Fruit fly (Drosophila melanogaster): ENCODE results near the gene CG33688.

Gene CG33688

DNA sequence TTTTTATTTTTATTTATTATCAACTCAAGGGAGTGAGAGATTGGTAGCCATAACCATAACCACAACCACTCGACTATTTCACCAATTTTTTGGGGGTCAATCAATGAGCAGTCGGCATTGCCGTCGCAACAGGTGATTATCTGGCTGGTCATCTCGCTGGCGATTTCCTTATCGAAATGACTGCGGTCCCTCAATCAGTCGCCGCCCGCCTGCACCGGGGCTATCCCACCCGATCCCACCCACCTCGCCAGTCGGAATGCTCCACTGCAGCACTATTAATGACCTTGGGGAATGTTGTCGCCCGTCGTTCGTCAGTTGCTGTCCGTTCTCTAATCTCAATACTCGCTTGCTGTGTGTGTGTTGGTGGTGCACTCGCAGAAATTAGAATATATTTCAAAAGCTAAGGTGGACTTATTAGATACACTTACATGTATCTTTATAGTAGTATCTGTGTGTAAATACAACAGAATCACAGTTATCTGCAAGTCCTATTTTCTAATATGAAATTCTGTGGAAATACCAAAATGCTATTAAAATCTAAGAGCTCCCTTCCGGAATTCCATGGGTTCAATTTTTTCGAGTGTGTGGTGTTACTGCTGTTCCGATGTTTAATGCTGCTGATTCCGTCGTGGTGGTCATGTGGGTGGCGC, 38.5 kb upstream of the CG33688 start (continued):
- no peak for TF ChIP-seq sc (optimal IDR thresholded peaks at IDR 0.05)
- TF ChIP-seq sc (GFP tag; optimal IDR thresholded peaks at IDR 0.05): peak; percentile 39
- TF ChIP-seq Ravus (GFP tag; IDR thresholded peaks at IDR 0.05): no peak
- no peak for TF ChIP-seq Hr78 (GFP tag; optimal IDR thresholded peaks at IDR 0.05)
- no peak for TF ChIP-seq vfl (GFP tag; optimal IDR thresholded peaks at IDR 0.05)
- no peak for TF ChIP-seq slou (GFP tag; optimal IDR thresholded peaks at IDR 0.05)
- no peak for TF ChIP-seq hkb (optimal IDR thresholded peaks at IDR 0.05)
- TF ChIP-seq hkb (GFP tag; IDR thresholded peaks at IDR 0.05): peak; percentile 38; the same call in 1 of the 2 replicates
- TF ChIP-seq salm (tag; optimal IDR thresholded peaks at IDR 0.05): peak; percentile 12
- peak; percentile 69 for TF ChIP-seq Rfx (GFP tag; IDR thresholded peaks at IDR 0.05)
- no peak for TF ChIP-seq CG31365 (tag; optimal IDR thresholded peaks at IDR 0.05)
- TF ChIP-seq HLHmδ (GFP tag; optimal IDR thresholded peaks at IDR 0.05): no peak
- TF ChIP-seq HmgZ (tag; optimal IDR thresholded peaks at IDR 0.05): peak; percentile 59
- no peak for TF ChIP-seq Spps (tag; optimal IDR thresholded peaks at IDR 0.05)
- peak; percentile 56; the same call in 2 of the 3 replicates for TF ChIP-seq CG17361 (GFP tag; IDR thresholded peaks at IDR 0.05)
- TF ChIP-seq zfh1 (GFP tag; IDR thresholded peaks at IDR 0.05): no peak
- TF ChIP-seq trem (tag; optimal IDR thresholded peaks at IDR 0.05): no peak
- TF ChIP-seq h (optimal IDR thresholded peaks at IDR 0.05): no peak
- TF ChIP-seq shn (GFP tag; optimal IDR thresholded peaks at IDR 0.05): peak; percentile 73
- TF ChIP-seq CG16863 (GFP tag; optimal IDR thresholded peaks at IDR 0.05): peak; percentile 55
- no peak for TF ChIP-seq CG10431 (GFP tag; optimal IDR thresholded peaks at IDR 0.05)
- no peak for TF ChIP-seq z (GFP tag; IDR thresholded peaks at IDR 0.05)
- TF ChIP-seq nmo (GFP tag; optimal IDR thresholded peaks at IDR 0.05): peak; percentile 69
- TF ChIP-seq Fer3 (tag; optimal IDR thresholded peaks at IDR 0.05): peak; percentile 72
- peak; percentile 78 for TF ChIP-seq CG11504 (tag; optimal IDR thresholded peaks at IDR 0.05)
- no peak for TF ChIP-seq hbn (GFP tag; IDR thresholded peaks at IDR 0.05; ENCODE audit: partially characterized antibody)
- peak; percentile 21; the same call in 1 of the 2 replicates for TF ChIP-seq ro (GFP tag; IDR thresholded peaks at IDR 0.05)
- peak; percentile 33; the same call in 1 of the 2 replicates for TF ChIP-seq CG31441 (GFP tag; IDR thresholded peaks at IDR 0.05)
- TF ChIP-seq Rx (GFP tag; IDR thresholded peaks at IDR 0.05): no peak
- peak; percentile 31 for TF ChIP-seq CG4854 (GFP tag; optimal IDR thresholded peaks at IDR 0.05)
- TF ChIP-seq CG6765 (GFP tag; optimal IDR thresholded peaks at IDR 0.05): no peak
- peak; percentile 4 for TF ChIP-seq cato (GFP tag; optimal IDR thresholded peaks at IDR 0.05; ENCODE audit: borderline replicate concordance)
- peak; percentile 33 for TF ChIP-seq Nf-YB (GFP tag; optimal IDR thresholded peaks at IDR 0.05)
- peak; percentile 13 for TF ChIP-seq CG14710 (tag; optimal IDR thresholded peaks at IDR 0.05)
- peak; percentile 72 for TF ChIP-seq ind (GFP tag; optimal IDR thresholded peaks at IDR 0.05)
- peak; percentile 33 for TF ChIP-seq CG30431 (GFP tag; optimal IDR thresholded peaks at IDR 0.05)
- no peak for TF ChIP-seq odd (GFP tag; optimal IDR thresholded peaks at IDR 0.05)
- TF ChIP-seq Taf1 (GFP tag; IDR thresholded peaks at IDR 0.05): no peak
- peak; percentile 55 for TF ChIP-seq CG7987 (GFP tag; optimal IDR thresholded peaks at IDR 0.05)
- peak; percentile 60 for TF ChIP-seq CG12155 (GFP tag; optimal IDR thresholded peaks at IDR 0.05)
- TF ChIP-seq lmd (GFP tag; IDR thresholded peaks at IDR 0.05): peak; percentile 73
- TF ChIP-seq CG42726 (GFP tag; IDR thresholded peaks at IDR 0.05; ENCODE audit: partially characterized antibody): no peak
- TF ChIP-seq CG34376 (GFP tag; optimal IDR thresholded peaks at IDR 0.05): peak; percentile 47
- TF ChIP-seq CG11560 (tag; IDR thresholded peaks at IDR 0.05): peak; percentile 45; the same call in 1 of the 3 replicates
- no peak for TF ChIP-seq HLH3B (GFP tag; IDR thresholded peaks at IDR 0.05)
- TF ChIP-seq ems (GFP tag; optimal IDR thresholded peaks at IDR 0.05): peak; percentile 19
- peak; percentile 56 for TF ChIP-seq CG2712 (tag; optimal IDR thresholded peaks at IDR 0.05)
- no peak for TF ChIP-seq Dfd (GFP tag; optimal IDR thresholded peaks at IDR 0.05)
- peak; percentile 72 for TF ChIP-seq CG9817 (tag; optimal IDR thresholded peaks at IDR 0.05)
- TF ChIP-seq CG4404 (GFP tag; IDR thresholded peaks at IDR 0.05): peak; percentile 10; the same call in 1 of the 2 replicates
- TF ChIP-seq CG7745 (tag; optimal IDR thresholded peaks at IDR 0.05): no peak

All from whole organism, embryonic.